Worm (Caenorhabditis elegans) whole organism, early embryonic: Measurements from ENCODE around the gene frpr-19.

Source experiments
- B0310.2 ChIP-seq: sonication (generic microtip); optimal IDR thresholded peaks from 2 replicates; lab custom pipeline; 2016; ENCODE audit warnings: mild to moderate bottlenecking, missing genetic modification characterization, missing compliant biosample characterization
- ama-1 ChIP-seq: fragments of 150-350 bp; optimal IDR thresholded peaks from 2 replicates; lab custom pipeline; 2014
- ceh-13 ChIP-seq: fragments of 200-800 bp; sonication (Bioruptor generic); optimal IDR thresholded peaks from 2 replicates; lab custom pipeline; 2018; ENCODE audit warnings: mild to moderate bottlenecking, missing genetic modification characterization, missing compliant biosample characterization
- ceh-36 ChIP-seq: sonication (generic microtip); optimal IDR thresholded peaks from 2 replicates; lab custom pipeline; 2016; ENCODE audit warnings: missing genetic modification characterization, inconsistent platforms, missing compliant biosample characterization
- flt-1 ChIP-seq: fragments of 200-800 bp; sonication (Bioruptor generic); IDR thresholded peaks from 2 replicates; pipeline ENCODE4 v1.3.6; 2022; ENCODE audit warnings: missing genetic modification characterization, missing compliant biosample characterization
- hmbx-1 ChIP-seq: sonication (generic microtip); optimal IDR thresholded peaks from 2 replicates; lab custom pipeline; 2016; ENCODE audit warnings: mild to moderate bottlenecking, missing genetic modification characterization, missing compliant biosample characterization
- hmg-4 ChIP-seq: fragments of 200-800 bp; sonication (Bioruptor generic); optimal IDR thresholded peaks from 2 replicates; lab custom pipeline; 2018; ENCODE audit warnings: mild to moderate bottlenecking, missing genetic modification characterization, missing compliant biosample characterization
- hnd-1 ChIP-seq: sonication (generic microtip); optimal IDR thresholded peaks from 2 replicates; lab custom pipeline; 2016; ENCODE audit warnings: missing genetic modification characterization, missing compliant biosample characterization
- tbx-37 ChIP-seq: fragments of 200-800 bp; sonication (Bioruptor generic); conservative IDR thresholded peaks from 2 replicates; pipeline ENCODE4 v1.3.6; 2022; ENCODE audit warnings: missing genetic modification reagents, missing genetic modification characterization, missing compliant biosample characterization

ce11 chrIV:1752480-1752879 lies 29.0 kb downstream of the frpr-19 start:
- TF ChIP-seq ama-1 (lab: Kevin White, UChicago) (no peak), flt-1 (no peak), hmg-4 (GFP tag; lab: Kevin White, UChicago) (no peak), tbx-37 (GFP tag; lab: Robert Waterston, UW) (no peak), hmbx-1 (tag; lab: Kevin White, UChicago) (no peak), B0310.2 (tag; lab: Kevin White, UChicago) (no peak), ceh-13 (no peak), hnd-1 (tag; lab: Kevin White, UChicago) (no peak), ceh-36 (no peak)
